Worm (Caenorhabditis elegans) whole organism, late embryonic: ENCODE measurements around the gene irld-7.
A peak's percentile ranks its signal among the peaks of the same experiment; 100 is the strongest.

Source experiments
- C08G9.2 ChIP-seq: sonication (generic microtip); optimal IDR thresholded peaks from 2 replicates; lab custom pipeline; 2016; ENCODE audit warnings: mild to moderate bottlenecking, missing genetic modification characterization, moderate library complexity, missing compliant biosample characterization
- K02D7.2 ChIP-seq: sonication (generic microtip); optimal IDR thresholded peaks from 2 replicates; lab custom pipeline; 2017; ENCODE audit warnings: mild to moderate bottlenecking, missing genetic modification characterization, missing compliant biosample characterization
- K09A11.1 ChIP-seq: sonication (generic microtip); optimal IDR thresholded peaks from 2 replicates; lab custom pipeline; 2017; ENCODE audit warnings: antibody characterized with exemption, mild to moderate bottlenecking, missing genetic modification characterization, missing compliant biosample characterization; ENCODE audit not compliant: insufficient read depth
- Y22D7AL.16 ChIP-seq: sonication (generic microtip); optimal IDR thresholded peaks from 2 replicates; lab custom pipeline; 2016; ENCODE audit warnings: missing genetic modification characterization, missing compliant biosample characterization
- ama-1 ChIP-seq: fragments of 150-350 bp; optimal IDR thresholded peaks from 2 replicates; lab custom pipeline; 2014
- ceh-14 ChIP-seq: sonication (generic microtip); optimal IDR thresholded peaks from 2 replicates; lab custom pipeline; 2016; ENCODE audit warnings: missing genotype, missing genetic modification characterization, missing compliant biosample characterization
- ceh-18 ChIP-seq: sonication (generic microtip); optimal IDR thresholded peaks from 2 replicates; lab custom pipeline; 2016; ENCODE audit warnings: missing genetic modification characterization, missing compliant biosample characterization
- ceh-19 ChIP-seq: fragments of 200-800 bp; sonication (Bioruptor generic); optimal IDR thresholded peaks from 2 replicates; lab custom pipeline; 2018; ENCODE audit warnings: mild to moderate bottlenecking, missing genetic modification characterization, missing compliant biosample characterization
- ceh-2 ChIP-seq: sonication (generic microtip); optimal IDR thresholded peaks from 2 replicates; lab custom pipeline; 2016; ENCODE audit warnings: missing genotype, missing genetic modification characterization, missing compliant biosample characterization
- ceh-30 ChIP-seq: fragments of 150-350 bp; optimal IDR thresholded peaks from 2 replicates; lab custom pipeline; 2014; ENCODE audit warnings: missing biosample characterization, missing genetic modification characterization
- ceh-45 ChIP-seq: fragments of 200-800 bp; sonication (Bioruptor generic); IDR thresholded peaks from 2 replicates; pipeline ENCODE4 v1.3.6; 2022; ENCODE audit warnings: missing genetic modification reagents, missing genetic modification characterization, missing compliant biosample characterization
- ceh-48 ChIP-seq: sonication (generic microtip); optimal IDR thresholded peaks from 2 replicates; lab custom pipeline; 2016; ENCODE audit warnings: missing genetic modification characterization, inconsistent platforms, missing compliant biosample characterization
- ceh-9 ChIP-seq: sonication (generic microtip); optimal IDR thresholded peaks from 2 replicates; lab custom pipeline; 2016; ENCODE audit warnings: mild to moderate bottlenecking, missing genetic modification characterization, inconsistent platforms, missing compliant biosample characterization
- elt-2 ChIP-seq: sonication (generic microtip); optimal IDR thresholded peaks from 2 replicates; lab custom pipeline; 2016; ENCODE audit warnings: missing genetic modification reagents, missing genetic modification characterization, missing compliant biosample characterization
- elt-4 ChIP-seq: sonication (generic microtip); optimal IDR thresholded peaks from 2 replicates; lab custom pipeline; 2016; ENCODE audit warnings: missing genetic modification characterization, missing compliant biosample characterization
- eyg-1 ChIP-seq: sonication (generic microtip); optimal IDR thresholded peaks from 2 replicates; lab custom pipeline; 2016; ENCODE audit warnings: missing genotype, missing genetic modification characterization, missing compliant biosample characterization
- fkh-10 ChIP-seq: fragments of 150-350 bp; optimal IDR thresholded peaks from 2 replicates; lab custom pipeline; 2014; ENCODE audit warnings: missing biosample characterization, missing genetic modification reagents, missing genetic modification characterization
- hlh-13 ChIP-seq: fragments of 200-800 bp; sonication (Bioruptor generic); optimal IDR thresholded peaks from 2 replicates; lab custom pipeline; 2018; ENCODE audit warnings: mild to moderate bottlenecking, missing genetic modification characterization, missing compliant biosample characterization
- hlh-30 ChIP-seq: sonication (generic microtip); optimal IDR thresholded peaks from 2 replicates; lab custom pipeline; 2017; ENCODE audit warnings: antibody characterized with exemption, missing genetic modification characterization, missing compliant biosample characterization; ENCODE audit not compliant: insufficient read depth
- hlh-6 ChIP-seq: sonication (generic microtip); optimal IDR thresholded peaks from 2 replicates; lab custom pipeline; 2016; ENCODE audit warnings: missing genotype, missing genetic modification characterization, missing compliant biosample characterization
- hlh-8 ChIP-seq: sonication (generic microtip); optimal IDR thresholded peaks from 2 replicates; lab custom pipeline; 2016; ENCODE audit warnings: missing genotype, missing genetic modification characterization, missing compliant biosample characterization
- lin-11 ChIP-seq: fragments of 200-800 bp; sonication (Bioruptor generic); optimal IDR thresholded peaks from 2 replicates; lab custom pipeline; 2018; ENCODE audit warnings: mild to moderate bottlenecking, missing genetic modification characterization, missing compliant biosample characterization
- madf-2 ChIP-seq: sonication (generic microtip); optimal IDR thresholded peaks from 2 replicates; lab custom pipeline; 2017; ENCODE audit warnings: missing genetic modification characterization, missing compliant biosample characterization
- mec-3 ChIP-seq: sonication (generic microtip); optimal IDR thresholded peaks from 2 replicates; lab custom pipeline; 2016; ENCODE audit warnings: borderline replicate concordance, missing genetic modification characterization, missing compliant biosample characterization
- nfya-1 ChIP-seq: sonication (generic microtip); optimal IDR thresholded peaks from 2 replicates; lab custom pipeline; 2017; ENCODE audit warnings: missing genetic modification characterization, mild to moderate bottlenecking, missing compliant biosample characterization, antibody characterized with exemption, moderate library complexity
- nhr-11 ChIP-seq: fragments of 150-350 bp; optimal IDR thresholded peaks from 2 replicates; lab custom pipeline; 2014; ENCODE audit warnings: missing biosample characterization, missing genetic modification characterization
- nhr-232 ChIP-seq: sonication (generic microtip); optimal IDR thresholded peaks from 2 replicates; lab custom pipeline; 2016; ENCODE audit warnings: missing genetic modification characterization, missing compliant biosample characterization
- pag-3 ChIP-seq: sonication (generic microtip); optimal IDR thresholded peaks from 2 replicates; lab custom pipeline; 2016; ENCODE audit warnings: missing compliant biosample characterization, missing genetic modification characterization, borderline replicate concordance
- pat-9 ChIP-seq: fragments of 200-800 bp; sonication (Bioruptor generic); optimal IDR thresholded peaks from 2 replicates; lab custom pipeline; 2018; ENCODE audit warnings: mild to moderate bottlenecking, missing genetic modification characterization, moderate library complexity, missing compliant biosample characterization
- pha-2 ChIP-seq: sonication (generic microtip); optimal IDR thresholded peaks from 2 replicates; lab custom pipeline; 2017; ENCODE audit warnings: mild to moderate bottlenecking, missing genetic modification characterization, missing compliant biosample characterization
- pha-4 ChIP-seq: fragments of 150-350 bp; optimal IDR thresholded peaks from 2 replicates; lab custom pipeline; 2018; ENCODE audit warnings: missing biosample characterization, missing genetic modification reagents, missing genetic modification characterization
- pqm-1 ChIP-seq: sonication (generic microtip); optimal IDR thresholded peaks from 2 replicates; lab custom pipeline; 2016; ENCODE audit warnings: missing genetic modification characterization, missing compliant biosample characterization
- ref-2 ChIP-seq: sonication (generic microtip); optimal IDR thresholded peaks from 2 replicates; lab custom pipeline; 2016; ENCODE audit warnings: missing genetic modification characterization, missing compliant biosample characterization
- rnt-1 ChIP-seq: sonication (generic microtip); optimal IDR thresholded peaks from 2 replicates; lab custom pipeline; 2016; ENCODE audit warnings: missing genetic modification characterization, missing compliant biosample characterization
- sox-4 ChIP-seq: sonication (generic microtip); optimal IDR thresholded peaks from 2 replicates; lab custom pipeline; 2017; ENCODE audit warnings: mild to moderate bottlenecking, missing genetic modification characterization, inconsistent platforms, missing compliant biosample characterization
- tbx-7 ChIP-seq: sonication (generic microtip); optimal IDR thresholded peaks from 2 replicates; lab custom pipeline; 2016; ENCODE audit warnings: missing genotype, missing genetic modification characterization, missing compliant biosample characterization
- ttx-3 ChIP-seq: sonication (generic microtip); optimal IDR thresholded peaks from 2 replicates; lab custom pipeline; 2016; ENCODE audit warnings: missing genetic modification reagents, missing genetic modification characterization, missing compliant biosample characterization
- unc-3 ChIP-seq, 2 experiments: fragments of 200-800 bp in 1 of 2; sonication (Bioruptor generic) in 1 of 2; sonication (generic microtip) in 1 of 2; conservative IDR thresholded peaks in 1 of 2; optimal IDR thresholded peaks in 1 of 2; 2 replicates each; pipeline versions ENCODE4 v1.3.6 to Lab custom; 2016 to 2022; ENCODE audit warnings: missing compliant biosample characterization in 2 of 2, missing genetic modification characterization in 2 of 2, missing genetic modification reagents in 1 of 2
- unc-42 ChIP-seq: sonication (generic microtip); optimal IDR thresholded peaks from 2 replicates; lab custom pipeline; 2016; ENCODE audit warnings: missing genotype, missing genetic modification characterization, missing compliant biosample characterization
- unc-86 ChIP-seq: sonication (generic microtip); optimal IDR thresholded peaks from 2 replicates; lab custom pipeline; 2016; ENCODE audit warnings: missing genetic modification characterization, missing compliant biosample characterization
- ztf-16 ChIP-seq: sonication (generic microtip); optimal IDR thresholded peaks from 2 replicates; lab custom pipeline; 2017; ENCODE audit warnings: missing genetic modification characterization, missing compliant biosample characterization

The irld-7 gene

DNA sequence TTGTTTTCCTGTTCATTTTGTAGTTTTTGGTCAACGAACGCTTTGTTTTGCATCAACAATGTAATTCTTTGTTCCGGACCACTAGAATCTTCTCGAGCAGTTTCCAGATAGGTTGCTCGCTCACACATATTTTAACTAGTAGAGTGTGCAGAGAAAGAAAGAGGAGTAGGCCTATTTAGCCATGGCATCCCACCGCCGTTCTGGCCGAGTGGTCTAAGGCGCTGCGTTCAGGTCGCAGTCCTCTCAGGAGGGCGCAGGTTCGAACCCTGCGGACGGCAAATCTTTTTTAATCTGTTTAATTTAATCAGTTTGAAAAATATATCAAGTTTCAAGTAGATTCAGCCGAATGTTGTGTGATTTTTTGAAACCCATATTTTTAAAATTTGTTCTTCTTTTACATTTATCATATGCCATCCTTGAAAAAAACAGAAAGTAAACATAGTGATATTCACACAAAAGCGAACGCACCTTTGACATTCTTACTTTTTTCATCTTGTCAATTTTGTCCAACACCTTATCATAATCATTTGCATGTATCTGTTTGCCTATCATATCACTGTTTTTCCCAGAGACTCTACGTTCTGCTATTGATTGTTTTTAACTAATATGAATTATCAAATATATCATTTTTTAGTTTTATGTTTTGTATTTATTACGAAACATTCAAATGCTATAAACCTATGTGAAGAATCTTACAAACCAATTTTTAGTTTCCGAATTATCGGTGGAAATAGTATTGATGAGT lies 33.4 kb upstream of the irld-7 start, which contains the start of gene try-3 (continued):
- TF ChIP-seq elt-4 (no peak), fkh-10 (GFP tag; lab: Kevin White, UChicago) (no peak), hlh-6 (tag; lab: Kevin White, UChicago) (no peak), sox-4 (tag; lab: Kevin White, UChicago) (peak; percentile 55), ztf-16 (tag; lab: Kevin White, UChicago) (peak; percentile 67), K09A11.1 (tag; lab: Kevin White, UChicago) (peak; percentile 24), K02D7.2 (tag; lab: Kevin White, UChicago) (peak; percentile 2), pha-4 (no peak), hlh-8 (peak; percentile 5), rnt-1 (tag; lab: Kevin White, UChicago) (no peak), ama-1 (lab: Kevin White, UChicago) (no peak), nhr-232 (peak; percentile 53), eyg-1 (peak; percentile 36), hlh-13 (peak; percentile 16), pha-2 (tag; lab: Kevin White, UChicago) (peak; percentile 47), pqm-1 (tag; lab: Kevin White, UChicago) (peak; percentile 26), pat-9 (tag; lab: Kevin White, UChicago) (peak; percentile 50), hlh-30 (tag; lab: Kevin White, UChicago) (no peak), unc-3 (GFP tag; conservative IDR thresholded peaks at IDR 0.05; lab: Robert Waterston, UW) (peak; percentile 43; the same call in 1 of the 2 replicates), unc-3 (tag; optimal IDR thresholded peaks at IDR 0.05; lab: Kevin White, UChicago) (peak; percentile 31), tbx-7 (tag; lab: Kevin White, UChicago) (no peak), C08G9.2 (tag; lab: Kevin White, UChicago) (peak; percentile 17), lin-11 (tag; lab: Kevin White, UChicago) (peak; percentile 56), mec-3 (tag; lab: Kevin White, UChicago) (no peak), ceh-2 (tag; lab: Kevin White, UChicago) (no peak), madf-2 (tag; lab: Kevin White, UChicago) (no peak), ceh-14 (peak; percentile 41), unc-86 (tag; lab: Kevin White, UChicago) (no peak), nfya-1 (tag; lab: Kevin White, UChicago) (peak; percentile 58), ref-2 (tag; lab: Kevin White, UChicago) (peak; percentile 43), ceh-45 (GFP tag; lab: Robert Waterston, UW) (no peak), unc-42 (tag; lab: Kevin White, UChicago) (no peak), elt-2 (peak; percentile 77), ceh-9 (no peak), pag-3 (tag; lab: Kevin White, UChicago) (no peak), Y22D7AL.16 (tag; lab: Kevin White, UChicago) (no peak)

- TF ChIP-seq lin-11 (tag; lab: Kevin White, UChicago) (no peak), rnt-1 (tag; lab: Kevin White, UChicago) (no peak), ceh-30 (no peak), ceh-2 (tag; lab: Kevin White, UChicago) (no peak), nhr-11 (tag; lab: Kevin White, UChicago) (no peak), ceh-19 (GFP tag; lab: Kevin White, UChicago) (no peak), ceh-14 (no peak), ceh-18 (no peak), ceh-48 (tag; lab: Kevin White, UChicago) (no peak), fkh-10 (GFP tag; lab: Kevin White, UChicago) (no peak), ttx-3 (tag; lab: Kevin White, UChicago) (no peak), elt-4 (no peak), hlh-30 (tag; lab: Kevin White, UChicago) (no peak), hlh-13 (no peak)
Observed at ce11 chrIV:6560434-6560833, 29.7 kb upstream of the irld-7 start, which contains the start of gene best-9. TSS of gene best-9 (plus strand) at chrIV:6560734.
